Fruit fly (Drosophila melanogaster): ENCODE results near the gene CREG.

CREG gene

dm6 chr3R:17366023-17366422, 28.4 kb downstream of the CREG start, which contains the start of gene beat-IIa (continued):
- TF ChIP-seq Lim3 (GFP tag; IDR thresholded peaks at IDR 0.05) (no peak), Nf-YC (tag; optimal IDR thresholded peaks at IDR 0.05) (peak; percentile 16), CG8944 (GFP tag; optimal IDR thresholded peaks at IDR 0.05) (no peak), Sry-β (GFP tag; optimal IDR thresholded peaks at IDR 0.05) (no peak), CG14050 (GFP tag; IDR thresholded peaks at IDR 0.05) (no peak)

- TF ChIP-seq yki (optimal IDR thresholded peaks at IDR 0.05) (no peak), CG3726 (GFP tag; IDR thresholded peaks at IDR 0.05) (no peak), abd-A (tag; optimal IDR thresholded peaks at IDR 0.05) (peak; percentile 40), CG4360 (GFP tag; IDR thresholded peaks at IDR 0.05) (no peak), CG8281 (tag; optimal IDR thresholded peaks at IDR 0.05) (peak; percentile 94), CG10979 (tag; optimal IDR thresholded peaks at IDR 0.05) (no peak), Adf1 (GFP tag; IDR thresholded peaks at IDR 0.05) (no peak), CG12155 (GFP tag; optimal IDR thresholded peaks at IDR 0.05) (no peak), H2.0 (GFP tag; IDR thresholded peaks at IDR 0.05) (no peak), CG8944 (GFP tag; optimal IDR thresholded peaks at IDR 0.05) (no peak)
Measured at dm6 chr3R:17359370-17359769, 35.1 kb downstream of the CREG start.

dm6 chr3R:17346212-17346611, 48.2 kb downstream of the CREG start:
- TF ChIP-seq CG4328 (GFP tag; optimal IDR thresholded peaks at IDR 0.05), result no peak
- no peak for TF ChIP-seq Spps (tag; optimal IDR thresholded peaks at IDR 0.05)
- TF ChIP-seq abd-A (tag; optimal IDR thresholded peaks at IDR 0.05), result no peak
- no peak for TF ChIP-seq E2f1 (GFP tag; IDR thresholded peaks at IDR 0.05)
- TF ChIP-seq CG8765 (GFP tag; IDR thresholded peaks at IDR 0.05), result 0 out of 2 replicates have a peak, but pooled peaks have one; percentile 15
- no peak for TF ChIP-seq Sry-δ (GFP tag; optimal IDR thresholded peaks at IDR 0.05)
- TF ChIP-seq Chrac-16 (GFP tag; optimal IDR thresholded peaks at IDR 0.05), result no peak
- TF ChIP-seq da (GFP tag; optimal IDR thresholded peaks at IDR 0.05), result no peak
- TF ChIP-seq CG30403 (GFP tag; optimal IDR thresholded peaks at IDR 0.05), result no peak
- TF ChIP-seq az2 (GFP tag; optimal IDR thresholded peaks at IDR 0.05), result no peak
- peak; percentile 98 for TF ChIP-seq CG11504 (tag; optimal IDR thresholded peaks at IDR 0.05)
